Worm (Caenorhabditis elegans): ENCODE measurements around the gene dlg-1.
A peak's percentile ranks its signal among the peaks of the same experiment; 100 is the strongest.

dlg-1 gene

DNA sequence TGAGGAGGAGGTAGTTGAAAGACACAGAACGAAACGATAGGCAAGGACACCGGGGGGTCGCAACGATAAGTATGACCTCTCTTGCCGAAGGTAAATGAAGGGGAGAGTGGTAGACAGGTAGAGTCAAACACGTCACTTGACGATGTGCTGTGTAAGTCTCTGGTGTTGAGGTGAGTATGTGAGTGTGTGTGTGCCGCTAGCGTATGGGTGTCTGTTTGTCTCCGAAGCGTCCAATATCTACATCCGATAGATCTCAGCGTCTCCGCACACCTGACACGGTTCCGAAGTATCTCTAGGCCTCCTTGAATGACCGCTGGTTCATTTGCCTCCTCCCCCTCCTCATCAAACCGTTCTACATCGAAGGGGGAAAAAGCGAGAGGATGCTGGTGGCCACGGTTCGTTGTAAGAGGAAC, 4.3 kb upstream of the dlg-1 start:
- no peak for TF ChIP-seq nhr-28 (tag; optimal IDR thresholded peaks at IDR 0.05)
- TF ChIP-seq mls-2 (tag; optimal IDR thresholded peaks at IDR 0.05): peak; percentile 72
- no peak for TF ChIP-seq ceh-83 (GFP tag; optimal IDR thresholded peaks at IDR 0.05)
- TF ChIP-seq mep-1 (tag; optimal IDR thresholded peaks at IDR 0.05): peak; percentile 24
- peak; percentile 41 for TF ChIP-seq unc-39 (tag; optimal IDR thresholded peaks at IDR 0.05)
- TF ChIP-seq ceh-39 (tag; optimal IDR thresholded peaks at IDR 0.05): no peak
- TF ChIP-seq nhr-237 (tag; optimal IDR thresholded peaks at IDR 0.05): no peak
- TF ChIP-seq elt-1 (tag; optimal IDR thresholded peaks at IDR 0.05; ENCODE audit: borderline replicate concordance, insufficient read depth): peak; percentile 63
- TF ChIP-seq sptf-1 (tag; optimal IDR thresholded peaks at IDR 0.05): peak; percentile 74
- peak; percentile 84 for TF ChIP-seq lin-13 (tag; optimal IDR thresholded peaks at IDR 0.05)
- peak; percentile 17 for TF ChIP-seq nhr-12 (tag; optimal IDR thresholded peaks at IDR 0.05)
- TF ChIP-seq nhr-2 (tag; optimal IDR thresholded peaks at IDR 0.05): peak; percentile 88
- TF ChIP-seq cnd-1 (tag; optimal IDR thresholded peaks at IDR 0.05): peak; percentile 38
- TF ChIP-seq lsy-2 (tag; optimal IDR thresholded peaks at IDR 0.05): no peak
- TF ChIP-seq pha-4 (tag; optimal IDR thresholded peaks at IDR 0.05): peak; percentile 93
- TF ChIP-seq tbx-8 (GFP tag; optimal IDR thresholded peaks at IDR 0.05): peak; percentile 54
- TF ChIP-seq unc-120 (tag; optimal IDR thresholded peaks at IDR 0.05; ENCODE audit: poor library complexity, severe bottlenecking): peak; percentile 41
- TF ChIP-seq drap-1 (GFP tag; optimal IDR thresholded peaks at IDR 0.05): peak; percentile 69
- peak; percentile 54 for TF ChIP-seq ztf-11 (tag; optimal IDR thresholded peaks at IDR 0.05)
- TF ChIP-seq ham-2 (GFP tag; optimal IDR thresholded peaks at IDR 0.05): peak; percentile 95
- TF ChIP-seq zip-8 (tag; optimal IDR thresholded peaks at IDR 0.05): no peak
- TF ChIP-seq hlh-1 (tag; optimal IDR thresholded peaks at IDR 0.05): peak; percentile 86
- TF ChIP-seq M03D4.4 (tag; optimal IDR thresholded peaks at IDR 0.05): peak; percentile 28
- TF ChIP-seq unc-62 (GFP tag; optimal IDR thresholded peaks at IDR 0.05): peak; percentile 72
- TF ChIP-seq bed-3 (GFP tag; optimal IDR thresholded peaks at IDR 0.05): no peak

DNA sequence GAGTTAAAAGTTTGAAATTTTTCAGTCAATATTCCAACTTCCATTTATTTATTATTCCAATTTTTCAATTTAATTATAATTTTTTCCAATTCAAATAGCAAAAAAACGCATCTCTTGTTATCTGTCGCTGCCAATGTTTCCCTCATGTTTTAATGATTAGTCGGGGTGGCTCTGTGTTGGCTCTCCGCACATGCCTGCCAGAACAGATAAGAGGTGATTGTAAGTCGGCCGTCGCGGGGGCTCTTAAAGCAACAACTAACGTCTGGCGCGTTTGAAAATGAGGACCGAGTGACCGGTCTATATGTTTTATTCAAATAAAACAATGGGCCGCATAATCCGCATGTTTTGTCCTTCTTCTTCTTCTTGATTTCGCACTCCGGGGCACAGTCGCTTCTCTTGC, 3.1 kb upstream of the dlg-1 start:
- TF ChIP-seq elt-1 (tag; optimal IDR thresholded peaks at IDR 0.05; ENCODE audit: borderline replicate concordance, insufficient read depth) (no peak), unc-39 (tag; optimal IDR thresholded peaks at IDR 0.05) (no peak), ceh-39 (tag; optimal IDR thresholded peaks at IDR 0.05) (no peak), snpc-4 (tag; optimal IDR thresholded peaks at IDR 0.05) (no peak), unc-120 (tag; optimal IDR thresholded peaks at IDR 0.05; ENCODE audit: poor library complexity, severe bottlenecking) (no peak), ceh-43 (GFP tag; optimal IDR thresholded peaks at IDR 0.05) (no peak), ztf-11 (tag; optimal IDR thresholded peaks at IDR 0.05) (no peak), blmp-1 (tag; optimal IDR thresholded peaks at IDR 0.05) (no peak), mab-5 (tag; optimal IDR thresholded peaks at IDR 0.05) (no peak), pha-4 (tag; optimal IDR thresholded peaks at IDR 0.05) (no peak)

DNA sequence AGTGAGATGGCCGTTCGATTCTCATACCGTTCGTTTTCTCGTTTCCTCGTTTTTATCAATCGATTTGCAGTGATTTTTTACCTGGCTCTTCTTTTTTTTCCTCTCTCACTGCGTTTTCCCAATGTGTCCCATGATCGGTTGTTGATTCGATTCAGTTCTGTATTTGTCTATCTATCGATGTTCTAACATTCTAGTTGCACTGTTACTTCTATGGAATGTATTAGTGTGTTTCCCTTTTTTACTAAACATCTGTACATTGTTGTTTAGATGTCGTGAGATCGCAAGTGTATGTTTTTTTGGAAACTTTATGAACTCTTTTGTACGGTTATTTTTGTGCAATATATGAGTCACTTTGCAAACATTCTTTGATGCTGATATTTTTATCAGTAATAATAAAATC, 1.9 kb upstream of the dlg-1 start:
- no peak for TF ChIP-seq unc-62 (GFP tag; optimal IDR thresholded peaks at IDR 0.05)
- TF ChIP-seq lin-32 (GFP tag; optimal IDR thresholded peaks at IDR 0.05): no peak
- no peak for TF ChIP-seq snpc-4 (tag; optimal IDR thresholded peaks at IDR 0.05)
- TF ChIP-seq nhr-28 (tag; optimal IDR thresholded peaks at IDR 0.05): no peak

DNA sequence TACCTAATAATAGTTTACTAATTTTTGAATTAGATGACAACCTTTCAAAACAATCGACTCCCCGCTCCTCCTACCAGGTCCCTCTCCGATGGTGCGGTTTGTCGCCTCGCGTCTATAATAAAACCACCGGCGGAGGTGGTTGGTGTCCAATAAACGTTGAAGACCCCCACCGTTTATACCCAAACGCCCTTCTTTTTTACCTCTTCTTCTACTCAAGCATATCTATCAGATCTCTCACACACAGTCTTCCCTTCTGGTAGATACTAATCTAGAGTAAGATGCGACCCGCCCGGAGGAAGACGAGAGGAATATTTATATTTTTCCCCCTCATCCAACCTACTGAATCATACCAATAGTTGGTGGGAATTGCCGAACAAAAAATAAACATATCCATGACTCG, 625 bp upstream of the dlg-1 start:
- TF ChIP-seq elt-1 (tag; optimal IDR thresholded peaks at IDR 0.05; ENCODE audit: borderline replicate concordance, insufficient read depth) (peak; percentile 39), ceh-83 (GFP tag; optimal IDR thresholded peaks at IDR 0.05) (no peak)

DNA sequence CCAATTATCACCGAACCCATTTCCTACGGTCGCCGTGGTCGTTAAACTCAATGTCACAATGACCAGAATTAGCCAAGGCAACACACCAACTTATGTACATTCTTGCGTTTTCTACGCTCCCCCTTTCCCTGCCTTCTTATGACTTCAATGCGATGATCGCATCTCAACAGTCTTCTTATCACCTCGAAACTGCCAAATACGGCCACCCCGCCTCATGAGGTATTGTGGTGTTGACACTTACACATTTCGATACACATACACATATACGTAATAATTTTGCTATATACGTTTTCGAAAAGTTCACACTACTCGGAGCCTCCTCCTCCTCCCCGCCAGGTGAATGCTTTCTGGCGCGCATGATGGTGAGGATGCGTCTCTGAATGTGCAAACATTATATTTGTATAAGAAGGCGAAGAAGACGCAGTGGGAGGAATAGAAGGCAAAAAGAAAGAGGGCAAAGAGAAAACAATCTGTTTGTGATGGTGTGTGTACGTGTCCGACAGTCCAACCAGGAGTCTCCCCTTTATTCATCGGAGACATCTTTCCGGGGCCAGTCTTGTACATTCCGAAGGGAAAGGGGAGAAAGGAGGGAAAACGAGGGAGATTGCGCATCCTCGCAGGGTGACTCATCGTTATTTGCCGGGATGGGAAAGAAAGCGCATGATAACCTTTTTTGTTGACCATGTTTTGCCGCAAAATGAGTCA, 528 bp downstream of the dlg-1 start:
- TF ChIP-seq flh-1 (GFP tag; optimal IDR thresholded peaks at IDR 0.05): no peak
- TF ChIP-seq mep-1 (tag; optimal IDR thresholded peaks at IDR 0.05): peak; percentile 11
- peak; percentile 7 for TF ChIP-seq nhr-237 (tag; optimal IDR thresholded peaks at IDR 0.05)
- peak; percentile 33 for TF ChIP-seq mls-2 (tag; optimal IDR thresholded peaks at IDR 0.05)
- no peak for TF ChIP-seq ceh-83 (GFP tag; optimal IDR thresholded peaks at IDR 0.05)
- no peak for TF ChIP-seq sptf-1 (tag; optimal IDR thresholded peaks at IDR 0.05)
- TF ChIP-seq ztf-11 (tag; optimal IDR thresholded peaks at IDR 0.05): peak; percentile 3
- TF ChIP-seq sem-2 (GFP tag; optimal IDR thresholded peaks at IDR 0.05): no peak
- no peak for TF ChIP-seq cnd-1 (tag; optimal IDR thresholded peaks at IDR 0.05)
- TF ChIP-seq mab-5 (tag; optimal IDR thresholded peaks at IDR 0.05): no peak
- no peak for TF ChIP-seq unc-39 (tag; optimal IDR thresholded peaks at IDR 0.05)
- TF ChIP-seq nhr-76 (tag; optimal IDR thresholded peaks at IDR 0.05): no peak
- no peak for TF ChIP-seq M03D4.4 (tag; optimal IDR thresholded peaks at IDR 0.05)
- TF ChIP-seq nhr-2 (tag; optimal IDR thresholded peaks at IDR 0.05): peak; percentile 7
- TF ChIP-seq ces-1 (GFP tag; optimal IDR thresholded peaks at IDR 0.05): no peak
- no peak for TF ChIP-seq nhr-12 (tag; optimal IDR thresholded peaks at IDR 0.05)
- TF ChIP-seq unc-62 (GFP tag; optimal IDR thresholded peaks at IDR 0.05): no peak
- peak; percentile 1 for TF ChIP-seq ham-2 (GFP tag; optimal IDR thresholded peaks at IDR 0.05)
- TF ChIP-seq pha-4 (tag; optimal IDR thresholded peaks at IDR 0.05): peak; percentile 29
- TF ChIP-seq ceh-43 (GFP tag; optimal IDR thresholded peaks at IDR 0.05): no peak
- no peak for TF ChIP-seq lin-13 (tag; optimal IDR thresholded peaks at IDR 0.05)
- TF ChIP-seq blmp-1 (tag; optimal IDR thresholded peaks at IDR 0.05): peak; percentile 72

Data from whole organism, mixed stage, embryonic.